Fruit fly (Drosophila melanogaster) Kc167 (cell line): ENCODE data around the gene Ugt304A1.

ENCODE experiments used
- Myc ChIP-seq: fragments of >200 bp; optimal IDR thresholded peaks from 2 replicates; lab custom pipeline; 2017; ENCODE audit warnings: missing external identifiers
- Sin3A ChIP-seq: fragments of >200 bp; optimal IDR thresholded peaks from 2 replicates; lab custom pipeline; 2018; ENCODE audit warnings: missing external identifiers
- h ChIP-seq: fragments of >200 bp; optimal IDR thresholded peaks from 3 replicates; lab custom pipeline; 2018; ENCODE audit warnings: missing external identifiers
- insv ChIP-seq: fragments of >200 bp; optimal IDR thresholded peaks from 3 replicates; lab custom pipeline; 2018; ENCODE audit warnings: missing external identifiers
- psq ChIP-seq: fragments of >200 bp; optimal IDR thresholded peaks from 2 replicates; lab custom pipeline; 2017; ENCODE audit warnings: missing external identifiers
- ttk ChIP-seq: sonication (Bioruptor generic); optimal IDR thresholded peaks from 2 replicates; lab custom pipeline; 2017; ENCODE audit warnings: missing external identifiers

- TF ChIP-seq insv (lab: Kevin White, UChicago) = no peak
- no peak for TF ChIP-seq psq (lab: Kevin White, UChicago)
- no peak for TF ChIP-seq Sin3A (lab: Kevin White, UChicago)
- TF ChIP-seq h (lab: Kevin White, UChicago) = no peak
- no peak for TF ChIP-seq ttk
- TF ChIP-seq Myc (lab: Kevin White, UChicago) = no peak
Observed at dm6 chr3R:11209801-11210402, 34.7 kb upstream of the Ugt304A1 start, which contains the start of the genes SdhC and Tctp.
